Worm (Caenorhabditis elegans): ENCODE results near the gene Y41E3.22.

The Y41E3.22 gene

ce11 chrIV:14911134-14911760 is 39.3 kb upstream of the Y41E3.22 start:
- peak; percentile 95 for TF ChIP-seq snpc-1.2 (GFP tag; IDR thresholded peaks at IDR 0.05)

- TF ChIP-seq nhr-41 (GFP tag; IDR thresholded peaks at IDR 0.05) (no peak), snpc-1.2 (GFP tag; IDR thresholded peaks at IDR 0.05) (no peak), mep-1 (tag; optimal IDR thresholded peaks at IDR 0.05) (no peak), nhr-42 (GFP tag; IDR thresholded peaks at IDR 0.05) (no peak), nhr-25 (tag; optimal IDR thresholded peaks at IDR 0.05; ENCODE audit: borderline replicate concordance, insufficient read depth) (no peak), rbr-2 (tag; optimal IDR thresholded peaks at IDR 0.05) (no peak), hmg-1.1 (GFP tag; IDR thresholded peaks at IDR 0.05) (no peak), ztf-11 (tag; optimal IDR thresholded peaks at IDR 0.05) (no peak), F10B5.3 (tag; optimal IDR thresholded peaks at IDR 0.05) (no peak), arid-1 (GFP tag; conservative IDR thresholded peaks at IDR 0.05) (no peak)
Measured at ce11 chrIV:14919310-14919709, 31.2 kb upstream of the Y41E3.22 start, which contains the start of gene ccch-5. Gene ccch-5, plus strand, starts transcription at chrIV:14919610.

ce11 chrIV:14929421-14929820 is 21.1 kb upstream of the Y41E3.22 start, which contains the start of gene Y57G11C.28:
Gene Y57G11C.28, plus strand, starts transcription at chrIV:14929721.
- TF ChIP-seq nhr-10 (tag; optimal IDR thresholded peaks at IDR 0.05), result no peak
- TF ChIP-seq ceh-32 (tag; optimal IDR thresholded peaks at IDR 0.05; ENCODE audit: poor library complexity), result no peak
- TF ChIP-seq lin-15B (tag; optimal IDR thresholded peaks at IDR 0.05), result no peak
- no peak for TF ChIP-seq aha-1 (tag)
- no peak for TF ChIP-seq ceh-82 (tag; optimal IDR thresholded peaks at IDR 0.05)
- TF ChIP-seq rbr-2 (tag; optimal IDR thresholded peaks at IDR 0.05), result no peak
- no peak for TF ChIP-seq R02D3.7 (tag; optimal IDR thresholded peaks at IDR 0.05)
- no peak for TF ChIP-seq hlh-11 (tag; optimal IDR thresholded peaks at IDR 0.05)
- no peak for TF ChIP-seq ZK337.2 (GFP tag; IDR thresholded peaks at IDR 0.05)
- no peak for TF ChIP-seq Y105C5A.15 (GFP tag; IDR thresholded peaks at IDR 0.05)
- no peak for TF ChIP-seq ceh-44 (GFP tag; IDR thresholded peaks at IDR 0.05)
- no peak for TF ChIP-seq T26A8.4 (GFP tag; IDR thresholded peaks at IDR 0.05)
- TF ChIP-seq mxl-2 (GFP tag; conservative IDR thresholded peaks at IDR 0.05), result no peak
- TF ChIP-seq cey-2 (tag; optimal IDR thresholded peaks at IDR 0.05; ENCODE audit: borderline replicate concordance, insufficient read depth), result no peak
- TF ChIP-seq F37D6.2 (tag; optimal IDR thresholded peaks at IDR 0.05), result no peak
- TF ChIP-seq ceh-62 (tag; optimal IDR thresholded peaks at IDR 0.05), result no peak
- no peak for TF ChIP-seq mep-1 (tag; optimal IDR thresholded peaks at IDR 0.05)
- TF ChIP-seq pqm-1 (tag; optimal IDR thresholded peaks at IDR 0.05), result no peak
- TF ChIP-seq egl-43 (GFP tag; IDR thresholded peaks at IDR 0.05), result no peak

- no peak for TF ChIP-seq ceh-82 (tag; optimal IDR thresholded peaks at IDR 0.05)
- TF ChIP-seq daf-19 (GFP tag; conservative IDR thresholded peaks at IDR 0.05), result no peak
- TF ChIP-seq ceh-32 (tag; optimal IDR thresholded peaks at IDR 0.05; ENCODE audit: poor library complexity), result no peak
- no peak for TF ChIP-seq ceh-44 (GFP tag; IDR thresholded peaks at IDR 0.05)
- no peak for TF ChIP-seq mep-1 (tag; optimal IDR thresholded peaks at IDR 0.05)
- TF ChIP-seq hlh-11 (tag; optimal IDR thresholded peaks at IDR 0.05), result no peak
- TF ChIP-seq attf-4 (tag; optimal IDR thresholded peaks at IDR 0.05), result no peak
- no peak for TF ChIP-seq Y75B8A.6 (GFP tag; IDR thresholded peaks at IDR 0.05)
- peak; percentile 89 for TF ChIP-seq snpc-1.2 (GFP tag; IDR thresholded peaks at IDR 0.05)
- TF ChIP-seq pqm-1 (tag; optimal IDR thresholded peaks at IDR 0.05), result no peak
- TF ChIP-seq madf-5 (GFP tag; IDR thresholded peaks at IDR 0.05), result 0 out of 4 replicates have a peak, but pooled peaks of 1 of the 2 experiments have one; percentile 25
- TF ChIP-seq hlh-30 (tag; optimal IDR thresholded peaks at IDR 0.05; ENCODE audit: insufficient read depth), result no peak
- no peak for TF ChIP-seq rbr-2 (tag; optimal IDR thresholded peaks at IDR 0.05)
Measured at ce11 chrIV:14932640-14933039, 17.9 kb upstream of the Y41E3.22 start, which contains the start of gene Y57G11C.1131. Gene Y57G11C.1131, plus strand, starts transcription at chrIV:14932972.

- no peak for TF ChIP-seq dmd-6 (GFP tag; IDR thresholded peaks at IDR 0.05)
- TF ChIP-seq nhr-76 (tag; optimal IDR thresholded peaks at IDR 0.05), result no peak
- TF ChIP-seq nhr-28 (tag; optimal IDR thresholded peaks at IDR 0.05), result no peak
- no peak for TF ChIP-seq F44E2.7 (GFP tag; IDR thresholded peaks at IDR 0.05)
- no peak for TF ChIP-seq nhr-6 (tag; optimal IDR thresholded peaks at IDR 0.05)
- TF ChIP-seq lin-1 (GFP tag; IDR thresholded peaks at IDR 0.05), result no peak
- TF ChIP-seq lin-39 (tag; optimal IDR thresholded peaks at IDR 0.05), result no peak
- no peak for TF ChIP-seq zfp-2 (tag; optimal IDR thresholded peaks at IDR 0.05)
- no peak for TF ChIP-seq Y105C5A.15 (GFP tag; IDR thresholded peaks at IDR 0.05)
Measured at ce11 chrIV:14937017-14937416, 13.5 kb upstream of the Y41E3.22 start, which contains the start of gene Y57G11C.1144. Gene Y57G11C.1144, plus strand, starts transcription at chrIV:14937317.

All from whole organism, L4 larva.